Worm (Caenorhabditis elegans): ENCODE results near the gene F56D6.23.
"Not testable (repeated sequence)": the region's sequence is repeated elsewhere in the genome, so short reads cannot be mapped to it uniquely, and the experiment has no call there.

Gene F56D6.23

ce11 chrIV:3944459-3944858 lies 26.2 kb downstream of the F56D6.23 start, which contains the start of gene clec-72 (continued):
- TF ChIP-seq D1046.2 (GFP tag; IDR thresholded peaks at IDR 0.05): no peak
- TF ChIP-seq mdl-1 (tag; optimal IDR thresholded peaks at IDR 0.05): peak in 1 of 2 experiments; percentile 50
- 0 out of 2 replicates have a peak, but pooled peaks have one; percentile 7 for TF ChIP-seq Y75B8A.6 (GFP tag; IDR thresholded peaks at IDR 0.05)
- TF ChIP-seq nhr-48 (tag; optimal IDR thresholded peaks at IDR 0.05): no peak
- TF ChIP-seq gei-8 (GFP tag; optimal IDR thresholded peaks at IDR 0.05): no peak
- TF ChIP-seq unc-130 (GFP tag; optimal IDR thresholded peaks at IDR 0.05): no peak

DNA sequence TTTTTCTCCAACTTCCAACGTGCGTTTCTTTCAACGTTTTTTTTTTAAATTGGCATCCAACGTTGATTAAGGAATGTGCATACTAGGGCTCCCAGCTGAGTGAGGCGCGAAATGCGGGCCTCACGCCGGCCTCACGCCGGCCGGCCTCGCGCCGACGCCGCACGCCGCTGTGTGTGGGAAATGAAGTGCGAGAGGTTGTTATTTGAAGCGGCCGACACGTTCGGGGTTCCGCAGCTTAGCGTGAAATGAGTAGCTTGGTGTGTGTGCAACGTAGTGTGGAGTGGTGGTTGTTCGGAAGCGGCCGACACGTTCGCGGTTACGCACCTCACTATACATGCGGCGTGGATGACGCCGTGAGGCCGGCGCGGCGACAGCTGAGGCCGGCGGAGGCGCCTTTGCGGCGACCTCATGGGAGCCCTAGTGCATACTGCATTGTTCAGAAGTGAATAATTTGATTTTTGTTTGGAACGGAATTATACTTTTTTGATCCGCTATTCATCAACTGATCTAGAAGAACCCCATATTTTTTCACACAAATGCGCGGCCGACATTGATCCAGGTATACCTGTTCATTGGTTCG lies 29.2 kb downstream of the F56D6.23 start:
- TF ChIP-seq unc-62 (GFP tag; optimal IDR thresholded peaks at IDR 0.05 in 1 of 2) (peak in 1 of 2 experiments; percentile 52), set-16 (GFP tag; IDR thresholded peaks at IDR 0.05) (peak; percentile 92), snpc-1.2 (GFP tag; IDR thresholded peaks at IDR 0.05) (0 out of 2 replicates have a peak, but pooled peaks have one; percentile 40), Y48G9A.11 (GFP tag; IDR thresholded peaks at IDR 0.05) (0 out of 2 replicates have a peak, but pooled peaks have one; percentile 6), egl-43 (GFP tag; IDR thresholded peaks at IDR 0.05) (peak; percentile 48; the same call in 1 of the 2 replicates)
- not testable (repeated sequence) for TF ChIP-seq unc-62 (tag; optimal IDR thresholded peaks at IDR 0.05)

DNA sequence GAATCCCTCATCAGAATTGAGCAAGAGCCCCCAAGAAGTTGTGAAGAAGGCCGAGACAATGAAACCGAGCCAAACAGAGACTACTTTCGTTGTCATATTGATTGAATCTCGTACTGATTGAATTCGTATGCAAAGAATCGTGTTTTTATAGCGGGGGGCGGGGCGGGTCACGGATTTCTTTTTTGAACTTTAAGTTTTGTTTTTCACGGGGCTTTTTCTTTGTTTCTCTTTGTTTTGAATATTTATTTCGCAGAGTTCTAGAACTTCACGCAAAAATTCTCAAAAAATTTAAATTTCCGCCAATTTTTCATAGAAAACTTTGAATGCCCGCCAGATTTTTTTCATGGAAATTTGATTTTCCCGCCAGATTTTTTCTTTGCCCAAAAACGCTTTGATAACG lies 37.8 kb downstream of the F56D6.23 start, which contains the start of gene clec-73:
Gene clec-73 (minus strand): TSS at position 101 of the 400 bp plus-strand sequence.
- TF ChIP-seq fkh-10 (GFP tag; optimal IDR thresholded peaks at IDR 0.05) (no peak), fos-1 (tag; optimal IDR thresholded peaks at IDR 0.05) (no peak), nhr-6 (tag; optimal IDR thresholded peaks at IDR 0.05) (no peak), ceh-32 (tag; optimal IDR thresholded peaks at IDR 0.05; ENCODE audit: poor library complexity) (no peak), madf-5 (GFP tag; IDR thresholded peaks at IDR 0.05) (no peak), lin-38 (GFP tag; IDR thresholded peaks at IDR 0.05) (no peak), ZK337.2 (GFP tag; IDR thresholded peaks at IDR 0.05) (no peak), nhr-41 (GFP tag; IDR thresholded peaks at IDR 0.05) (no peak), cey-2 (tag; optimal IDR thresholded peaks at IDR 0.05; ENCODE audit: borderline replicate concordance, insufficient read depth) (no peak), aly-2 (tag; optimal IDR thresholded peaks at IDR 0.05) (no peak), ama-1 (optimal IDR thresholded peaks at IDR 0.05) (no peak), snpc-4 (tag; optimal IDR thresholded peaks at IDR 0.05) (no peak), lin-13 (GFP tag; optimal IDR thresholded peaks at IDR 0.05) (no peak), pqm-1 (tag; optimal IDR thresholded peaks at IDR 0.05) (no peak), dmd-9 (GFP tag; IDR thresholded peaks at IDR 0.05) (no peak), lir-3 (tag; optimal IDR thresholded peaks at IDR 0.05) (no peak), attf-4 (tag; optimal IDR thresholded peaks at IDR 0.05) (no peak), daf-12 (tag; optimal IDR thresholded peaks at IDR 0.05) (no peak), ceh-44 (GFP tag; IDR thresholded peaks at IDR 0.05) (no peak), Y105C5A.15 (GFP tag; IDR thresholded peaks at IDR 0.05) (no peak)

DNA sequence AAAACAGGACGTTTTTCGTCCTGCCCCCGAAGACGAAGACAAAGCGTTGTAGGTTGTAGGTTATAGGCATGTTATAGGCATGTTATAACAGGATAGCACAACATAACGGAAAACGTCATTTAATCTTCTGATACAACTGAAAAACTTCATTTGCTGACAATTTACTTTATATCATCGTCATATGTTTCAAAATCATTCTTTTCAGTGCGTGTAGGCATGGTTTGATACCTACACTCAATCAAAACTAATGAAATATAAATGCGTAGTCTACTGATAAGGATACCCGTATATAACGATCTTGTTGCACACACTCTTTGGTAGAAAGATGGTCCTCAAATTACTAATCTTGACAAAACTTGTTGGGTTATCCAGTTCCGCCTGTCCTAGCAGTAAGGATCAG lies 38.4 kb downstream of the F56D6.23 start, which contains the start of gene clec-74:
Gene clec-74 (plus strand): TSS at position 301 of the 400 bp plus-strand sequence.
- TF ChIP-seq sdz-12 (GFP tag; optimal IDR thresholded peaks at IDR 0.05) (no peak), ceh-62 (tag; optimal IDR thresholded peaks at IDR 0.05) (no peak), dmd-9 (GFP tag; IDR thresholded peaks at IDR 0.05) (no peak)

ce11 chrIV:3960396-3960795 lies 42.1 kb downstream of the F56D6.23 start, which contains the start of gene clec-75:
Gene clec-75, plus strand, starts transcription at chrIV:3960734.
- no peak for TF ChIP-seq jun-1 (tag; optimal IDR thresholded peaks at IDR 0.05)
- TF ChIP-seq nhr-28 (tag; optimal IDR thresholded peaks at IDR 0.05): peak; percentile 43
- TF ChIP-seq dmd-6 (GFP tag; IDR thresholded peaks at IDR 0.05): peak; percentile 29; the same call in 1 of the 2 replicates
- peak; percentile 73 for TF ChIP-seq pqm-1 (tag; optimal IDR thresholded peaks at IDR 0.05)
- TF ChIP-seq sdz-12 (GFP tag; optimal IDR thresholded peaks at IDR 0.05): no peak
- no peak for TF ChIP-seq mep-1 (tag; optimal IDR thresholded peaks at IDR 0.05)
- TF ChIP-seq daf-16 (GFP tag; optimal IDR thresholded peaks at IDR 0.05): no peak
- peak; percentile 67 for TF ChIP-seq daf-16 (tag; optimal IDR thresholded peaks at IDR 0.05)
- no peak for TF ChIP-seq nhr-10 (tag; optimal IDR thresholded peaks at IDR 0.05)
- no peak for TF ChIP-seq fkh-10 (GFP tag; optimal IDR thresholded peaks at IDR 0.05)
- no peak for TF ChIP-seq unc-130 (GFP tag; optimal IDR thresholded peaks at IDR 0.05)

All from whole organism, L4 larva.